Worm (Caenorhabditis elegans): ENCODE data around the gene Y51H4A.23.

- TF ChIP-seq ama-1 (optimal IDR thresholded peaks at IDR 0.05) (no peak), elt-2 (tag; optimal IDR thresholded peaks at IDR 0.05) (no peak), pha-2 (tag; optimal IDR thresholded peaks at IDR 0.05) (no peak)
Measured at ce11 chrIV:16709713-16710112, 13.0 kb upstream of the Y51H4A.23 start.

Data from whole organism, late embryonic.